Worm (Caenorhabditis elegans) whole organism, midembryonic: Measurements from ENCODE around the gene dpy-23.

Source experiments
- T22C8.4 ChIP-seq: fragments of 200-800 bp; sonication (Bioruptor generic); IDR thresholded peaks from 2 replicates; pipeline ENCODE4 v1.3.6; 2022; ENCODE audit warnings: missing genetic modification characterization, missing compliant biosample characterization
- cog-1 ChIP-seq: sonication (generic microtip); optimal IDR thresholded peaks from 2 replicates; lab custom pipeline; 2016; ENCODE audit warnings: missing genetic modification characterization, missing compliant biosample characterization
- flt-1 ChIP-seq: fragments of 200-800 bp; sonication (Bioruptor generic); IDR thresholded peaks from 2 replicates; pipeline ENCODE4 v1.3.6; 2022; ENCODE audit warnings: missing genetic modification characterization, missing compliant biosample characterization
- klf-2 ChIP-seq: fragments of 200-800 bp; sonication (Bioruptor generic); conservative IDR thresholded peaks from 2 replicates; pipeline ENCODE4 v1.3.6; 2022; ENCODE audit warnings: missing genetic modification reagents, missing genetic modification characterization, missing compliant biosample characterization
- med-1 ChIP-seq: sonication (generic microtip); optimal IDR thresholded peaks from 2 replicates; lab custom pipeline; 2017; ENCODE audit warnings: missing genetic modification characterization, mild to moderate bottlenecking, missing compliant biosample characterization, antibody characterized with exemption, missing genetic modification reagents; ENCODE audit not compliant: insufficient read depth
- ref-1 ChIP-seq: fragments of 200-800 bp; sonication (Bioruptor generic); conservative IDR thresholded peaks from 2 replicates; pipeline ENCODE4 v1.3.6; 2022; ENCODE audit warnings: missing genetic modification reagents, missing genetic modification characterization, missing compliant biosample characterization
- tab-1 ChIP-seq: fragments of 200-800 bp; sonication (Bioruptor generic); IDR thresholded peaks from 2 replicates; pipeline ENCODE4 v1.3.6; 2022; ENCODE audit warnings: missing genetic modification characterization, missing compliant biosample characterization
- ztf-23 ChIP-seq: fragments of 200-800 bp; sonication (Bioruptor generic); IDR thresholded peaks from 2 replicates; pipeline ENCODE4 v1.3.6; 2022; ENCODE audit warnings: missing genetic modification reagents, missing genetic modification characterization, missing compliant biosample characterization
- ztf-29 ChIP-seq: fragments of 200-800 bp; sonication (Bioruptor generic); IDR thresholded peaks from 2 replicates; pipeline ENCODE4 v1.3.6; 2022; ENCODE audit warnings: missing genetic modification reagents, missing genetic modification characterization, missing compliant biosample characterization

ce11 chrX:4367414-4367813 lies 21.7 kb upstream of the dpy-23 start, which contains the start of gene R160.10:
- TF ChIP-seq klf-2, result no peak
- TF ChIP-seq ztf-29, result no peak
- TF ChIP-seq tab-1, result no peak
- no peak for TF ChIP-seq flt-1 (GFP tag; lab: Robert Waterston, UW)
- TF ChIP-seq T22C8.4 (GFP tag; lab: Robert Waterston, UW), result no peak
- TF ChIP-seq ztf-23 (GFP tag; lab: Robert Waterston, UW), result no peak
- no peak for TF ChIP-seq ref-1 (GFP tag; lab: Robert Waterston, UW)
- TF ChIP-seq cog-1 (tag; lab: Kevin White, UChicago), result no peak
- TF ChIP-seq med-1 (GFP tag; lab: Kevin White, UChicago), result no peak
